Worm (Caenorhabditis elegans): ENCODE results near the gene Y66D12A.10.

Y66D12A.10 gene

DNA sequence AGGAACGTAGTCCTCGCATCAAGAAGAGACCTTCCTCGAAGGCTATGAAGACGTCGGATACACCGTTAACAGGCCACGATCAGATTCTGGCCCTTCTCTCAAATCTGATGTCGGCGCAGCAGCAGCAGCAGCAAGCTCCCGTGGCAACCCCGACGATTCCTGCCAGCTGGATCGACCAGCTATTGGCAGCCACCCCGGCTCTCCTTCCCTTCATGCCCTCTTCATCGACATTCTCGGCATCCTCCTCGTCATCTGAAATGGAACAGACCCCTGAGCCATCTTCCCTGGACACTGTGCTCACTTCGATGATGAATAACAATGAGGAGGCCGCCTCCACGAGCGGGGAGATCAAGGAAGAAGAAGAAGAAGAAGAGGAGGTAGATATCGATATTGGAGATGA is 4.1 kb upstream of the Y66D12A.10 start:
- no peak for TF ChIP-seq mdl-1 (tag; optimal IDR thresholded peaks at IDR 0.05)
- no peak for TF ChIP-seq nhr-10 (tag; optimal IDR thresholded peaks at IDR 0.05)
- TF ChIP-seq peb-1 (tag; optimal IDR thresholded peaks at IDR 0.05): no peak
- TF ChIP-seq ztf-4 (tag; optimal IDR thresholded peaks at IDR 0.05): no peak
- no peak for TF ChIP-seq sma-9 (GFP tag; optimal IDR thresholded peaks at IDR 0.05)
- TF ChIP-seq sma-9 (tag; optimal IDR thresholded peaks at IDR 0.05): no peak
- TF ChIP-seq ceh-16 (tag; optimal IDR thresholded peaks at IDR 0.05): no peak
- no peak for TF ChIP-seq fos-1 (tag; optimal IDR thresholded peaks at IDR 0.05)
- TF ChIP-seq Y55F3AM.14 (GFP tag; optimal IDR thresholded peaks at IDR 0.05): no peak
- TF ChIP-seq ama-1 (optimal IDR thresholded peaks at IDR 0.05): no peak
- no peak for TF ChIP-seq gmeb-1 (tag; optimal IDR thresholded peaks at IDR 0.05)
- TF ChIP-seq nhr-21 (tag; optimal IDR thresholded peaks at IDR 0.05): no peak
- TF ChIP-seq ceh-82 (tag; optimal IDR thresholded peaks at IDR 0.05): no peak
- TF ChIP-seq elt-1 (tag; optimal IDR thresholded peaks at IDR 0.05): no peak

DNA sequence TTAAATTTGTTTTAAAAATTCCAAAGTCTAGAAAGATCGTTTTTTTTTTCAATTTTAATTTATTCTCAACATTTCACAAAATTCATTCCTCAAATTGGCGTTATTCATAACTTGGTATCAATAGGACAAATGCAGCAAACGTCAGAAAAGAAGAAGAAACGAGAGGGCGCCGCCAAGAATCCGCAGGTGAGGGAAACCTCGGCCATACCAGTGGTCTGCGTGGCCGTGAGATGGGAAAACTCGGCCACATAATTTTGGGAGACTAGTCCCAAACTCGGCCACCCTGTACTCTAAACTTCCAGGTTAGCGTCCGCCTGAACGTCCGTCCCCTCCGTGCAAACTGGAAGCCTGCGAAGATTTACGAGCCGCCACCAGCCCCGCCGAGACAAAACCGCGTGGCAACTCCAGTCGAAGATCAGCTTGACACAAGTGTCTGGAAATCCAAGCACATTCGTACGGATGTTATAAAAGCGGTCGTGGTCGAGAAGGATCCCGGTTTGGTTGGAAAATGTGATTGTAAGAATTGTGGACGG is 2.2 kb upstream of the Y66D12A.10 start, which contains the start of gene Y66D12A.11:
Gene Y66D12A.11 (plus strand): TSS at position 51 of the 533 bp plus-strand sequence.
- no peak for TF ChIP-seq elt-1 (tag; optimal IDR thresholded peaks at IDR 0.05)
- no peak for TF ChIP-seq gmeb-1 (tag; optimal IDR thresholded peaks at IDR 0.05)
- no peak for TF ChIP-seq sma-9 (GFP tag; optimal IDR thresholded peaks at IDR 0.05)
- no peak for TF ChIP-seq sma-9 (tag; optimal IDR thresholded peaks at IDR 0.05)
- no peak for TF ChIP-seq egl-27 (tag; optimal IDR thresholded peaks at IDR 0.05)
- TF ChIP-seq nhr-129 (tag; optimal IDR thresholded peaks at IDR 0.05): no peak
- no peak for TF ChIP-seq lin-39 (tag; optimal IDR thresholded peaks at IDR 0.05)
- no peak for TF ChIP-seq crh-2 (tag; optimal IDR thresholded peaks at IDR 0.05)
- TF ChIP-seq lin-13 (GFP tag; optimal IDR thresholded peaks at IDR 0.05): no peak
- TF ChIP-seq sem-4 (tag; optimal IDR thresholded peaks at IDR 0.05): no peak

DNA sequence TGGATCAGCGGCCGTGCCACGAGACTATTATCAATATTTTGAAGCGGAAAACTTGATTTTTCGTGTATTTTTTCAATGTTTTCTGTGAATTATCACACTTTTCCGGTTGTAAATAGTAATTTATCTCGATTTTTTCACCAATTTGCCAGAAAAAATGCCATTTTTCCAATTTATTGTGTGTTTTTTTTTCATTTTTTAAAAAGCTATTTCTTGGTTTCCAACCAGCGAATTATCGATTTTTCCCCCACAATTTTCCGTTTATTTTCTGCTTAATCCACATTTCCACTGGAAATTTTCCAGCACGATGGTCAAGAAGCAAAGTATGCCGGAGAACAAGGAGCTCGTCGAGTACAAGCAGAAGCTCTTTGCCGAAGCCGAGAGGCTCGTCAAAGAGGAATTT is 2.2 kb downstream of the Y66D12A.10 start, which contains the start of gene psme-3:
Gene psme-3 (plus strand): TSS at position 301 of the 400 bp plus-strand sequence.
- TF ChIP-seq mab-5 (tag; optimal IDR thresholded peaks at IDR 0.05): no peak
- no peak for TF ChIP-seq unc-55 (GFP tag; optimal IDR thresholded peaks at IDR 0.05)
- TF ChIP-seq ztf-4 (tag; optimal IDR thresholded peaks at IDR 0.05): no peak
- TF ChIP-seq aly-2 (tag; optimal IDR thresholded peaks at IDR 0.05): no peak
- TF ChIP-seq mdl-1 (tag; optimal IDR thresholded peaks at IDR 0.05): no peak
- TF ChIP-seq ceh-82 (tag; optimal IDR thresholded peaks at IDR 0.05): no peak
- no peak for TF ChIP-seq ztf-11 (tag; optimal IDR thresholded peaks at IDR 0.05)
- TF ChIP-seq nhr-77 (tag; optimal IDR thresholded peaks at IDR 0.05): no peak

DNA sequence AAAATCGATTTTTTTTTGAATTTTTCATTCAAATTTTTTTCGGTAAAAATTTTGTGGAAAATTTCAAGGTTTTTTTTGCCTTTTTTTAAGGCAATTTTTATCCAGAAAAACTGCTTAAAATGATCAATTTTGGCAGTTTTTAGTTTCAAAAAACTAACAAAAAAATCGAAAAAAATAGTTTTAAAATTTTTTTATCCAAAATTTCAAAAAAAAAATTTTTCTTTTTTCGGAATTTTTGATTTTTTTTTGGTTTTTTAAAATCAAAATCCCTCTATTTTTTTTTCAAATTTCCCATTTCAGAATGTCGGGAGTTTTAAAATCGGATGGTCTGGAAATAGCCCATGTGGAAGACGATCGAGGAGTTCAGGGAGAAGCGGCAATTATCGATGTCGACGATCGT is 8.2 kb downstream of the Y66D12A.10 start, which contains the start of gene Y66D12A.8:
Gene Y66D12A.8 (plus strand): TSS at position 301 of the 400 bp plus-strand sequence.
- TF ChIP-seq alr-1 (tag; optimal IDR thresholded peaks at IDR 0.05) (no peak), blmp-1 (tag; optimal IDR thresholded peaks at IDR 0.05; ENCODE audit: insufficient read depth) (no peak), unc-62 (GFP tag; optimal IDR thresholded peaks at IDR 0.05) (no peak), peb-1 (tag; optimal IDR thresholded peaks at IDR 0.05) (no peak), ama-1 (optimal IDR thresholded peaks at IDR 0.05) (no peak), ZK546.5 (tag; optimal IDR thresholded peaks at IDR 0.05) (no peak)

DNA sequence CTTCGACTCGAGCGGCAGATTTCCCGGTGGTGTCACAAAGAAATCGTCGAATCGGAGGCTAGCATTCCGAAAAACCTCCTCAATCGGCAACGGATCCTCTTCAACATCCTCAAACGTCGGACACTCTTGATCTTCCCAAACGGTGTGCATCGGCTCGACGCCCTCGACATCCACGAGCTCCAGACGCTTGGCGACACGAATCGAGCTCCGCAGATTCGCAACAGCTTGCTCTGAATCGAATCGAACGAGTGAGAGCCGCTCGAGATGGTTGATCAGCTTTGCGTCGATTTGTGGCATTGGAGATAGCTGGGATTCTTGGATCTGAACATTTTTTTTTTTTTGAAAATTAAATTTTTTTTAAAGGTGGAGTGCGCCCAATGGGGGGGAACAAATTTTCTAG is 13.7 kb downstream of the Y66D12A.10 start:
- TF ChIP-seq blmp-1 (tag; optimal IDR thresholded peaks at IDR 0.05; ENCODE audit: insufficient read depth) (no peak), ztf-11 (tag; optimal IDR thresholded peaks at IDR 0.05) (no peak), zag-1 (tag; optimal IDR thresholded peaks at IDR 0.05) (no peak), fos-1 (tag; optimal IDR thresholded peaks at IDR 0.05) (no peak)

DNA sequence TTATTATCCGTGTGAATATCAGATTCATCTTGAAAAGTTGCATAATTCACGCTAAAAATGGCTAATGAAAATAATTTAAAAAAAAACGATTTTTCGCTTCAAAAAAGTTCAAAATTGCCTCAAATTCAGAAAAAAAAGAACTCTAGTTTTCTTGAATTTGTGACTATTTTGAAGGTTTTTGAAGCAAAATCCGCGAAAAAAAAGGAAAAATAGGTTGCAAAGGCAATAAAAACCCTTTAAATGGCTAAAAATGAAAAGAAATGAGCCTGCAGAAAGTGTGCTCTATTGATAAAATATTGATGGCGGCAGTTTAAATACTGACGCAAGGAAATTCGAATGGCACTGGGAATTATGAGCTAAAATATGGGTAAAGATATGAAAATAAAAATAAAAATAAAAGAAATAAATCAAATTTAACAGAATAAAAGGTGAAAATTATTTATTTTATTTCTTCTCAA is 14.8 kb downstream of the Y66D12A.10 start, which contains the start of gene Y66D12A.7:
Gene Y66D12A.7 (minus strand): TSS at position 51 of the 458 bp plus-strand sequence.
- TF ChIP-seq F13H6.1 (tag; optimal IDR thresholded peaks at IDR 0.05): no peak
- TF ChIP-seq mab-5 (tag; optimal IDR thresholded peaks at IDR 0.05): no peak
- no peak for TF ChIP-seq alr-1 (tag; optimal IDR thresholded peaks at IDR 0.05)
- no peak for TF ChIP-seq nhr-77 (tag; optimal IDR thresholded peaks at IDR 0.05)
- TF ChIP-seq dmd-4 (tag; optimal IDR thresholded peaks at IDR 0.05): no peak
- no peak for TF ChIP-seq nhr-12 (tag; optimal IDR thresholded peaks at IDR 0.05)
- no peak for TF ChIP-seq nhr-25 (tag; optimal IDR thresholded peaks at IDR 0.05)
- no peak for TF ChIP-seq sma-9 (GFP tag; optimal IDR thresholded peaks at IDR 0.05)
- no peak for TF ChIP-seq sma-9 (tag; optimal IDR thresholded peaks at IDR 0.05)
- TF ChIP-seq unc-55 (GFP tag; optimal IDR thresholded peaks at IDR 0.05): peak; percentile 61
- TF ChIP-seq elt-1 (tag; optimal IDR thresholded peaks at IDR 0.05): no peak
- no peak for TF ChIP-seq R02D3.7 (tag; optimal IDR thresholded peaks at IDR 0.05)
- peak; percentile 5 for TF ChIP-seq crh-2 (tag; optimal IDR thresholded peaks at IDR 0.05)
- TF ChIP-seq ztf-11 (tag; optimal IDR thresholded peaks at IDR 0.05): no peak
- TF ChIP-seq ama-1 (optimal IDR thresholded peaks at IDR 0.05): no peak
- TF ChIP-seq lin-13 (GFP tag; optimal IDR thresholded peaks at IDR 0.05): peak; percentile 30
- TF ChIP-seq aly-2 (tag; optimal IDR thresholded peaks at IDR 0.05): no peak
- no peak for TF ChIP-seq ceh-16 (tag; optimal IDR thresholded peaks at IDR 0.05)
- TF ChIP-seq ceh-82 (tag; optimal IDR thresholded peaks at IDR 0.05): no peak
- no peak for TF ChIP-seq nhr-6 (tag; optimal IDR thresholded peaks at IDR 0.05)
- peak in 1 of 2 experiments; percentile 54 for TF ChIP-seq lsy-2 (tag; optimal IDR thresholded peaks at IDR 0.05)
- peak; percentile 88 for TF ChIP-seq gmeb-1 (tag; optimal IDR thresholded peaks at IDR 0.05)
- TF ChIP-seq ztf-4 (tag; optimal IDR thresholded peaks at IDR 0.05): no peak
